Fruit fly (Drosophila melanogaster): ENCODE data around the gene Acp29AB.

DNA sequence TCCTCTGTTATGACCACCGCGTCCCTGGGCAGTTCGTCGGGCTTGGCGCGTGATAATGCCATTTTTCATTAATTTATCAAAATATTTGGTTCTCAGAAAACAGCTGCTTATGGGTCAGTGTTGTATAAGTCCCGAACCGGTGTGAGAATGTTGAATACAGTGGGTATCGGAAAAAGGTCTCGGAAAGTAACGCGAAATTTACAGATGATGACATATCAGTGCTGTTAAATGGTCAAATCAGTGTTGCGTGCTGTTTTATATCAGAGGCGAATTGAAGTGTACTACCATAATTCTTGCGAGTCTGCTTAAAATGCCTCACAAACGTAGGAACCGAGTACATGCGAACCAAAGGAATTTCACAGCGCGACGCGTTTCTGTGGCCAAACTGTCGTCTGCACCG, 10.4 kb downstream of the Acp29AB start, which contains the start of the genes CG13392 and Rcd4:
- no peak for TF ChIP-seq CG8478 (optimal IDR thresholded peaks at IDR 0.05)
- no peak for TF ChIP-seq CTCF (optimal IDR thresholded peaks at IDR 0.05)
